Fruit fly (Drosophila melanogaster) whole organism, pupa: ENCODE data around the gene kat80.

Source experiments
- CG10348 ChIP-seq: fragments of 200-800 bp; sonication (Bioruptor generic); IDR thresholded peaks from 2 replicates; pipeline ENCODE4 v1.3.6; 2022; ENCODE audit warnings: missing biosample characterization, missing genetic modification characterization
- CG4496 ChIP-seq: fragments of 200-800 bp; sonication (Bioruptor generic); IDR thresholded peaks from 3 replicates; pipeline ENCODE4 v1.3.6; 2022; ENCODE audit warnings: missing biosample characterization, missing genetic modification characterization
- CG8301 ChIP-seq: fragments of 200-800 bp; sonication (Bioruptor generic); optimal IDR thresholded peaks from 2 replicates; lab custom pipeline; 2018; ENCODE audit warnings: missing biosample characterization, mild to moderate bottlenecking, missing genetic modification characterization
- CG9948 ChIP-seq: fragments of 200-800 bp; sonication (Bioruptor generic); optimal IDR thresholded peaks from 2 replicates; lab custom pipeline; 2018; ENCODE audit warnings: missing biosample characterization, mild to moderate bottlenecking, missing genetic modification characterization, moderate library complexity
- Ets98B ChIP-seq: fragments of 200-800 bp; sonication (Bioruptor generic); IDR thresholded peaks from 2 replicates; pipeline ENCODE4 v1.3.6; 2022; ENCODE audit warnings: missing biosample characterization, missing genetic modification characterization
- Snoo ChIP-seq: fragments of 200-800 bp; sonication (Bioruptor generic); optimal IDR thresholded peaks from 3 replicates; lab custom pipeline; 2017; ENCODE audit warnings: missing biosample characterization, mild to moderate bottlenecking, missing genetic modification characterization, inconsistent platforms

DNA sequence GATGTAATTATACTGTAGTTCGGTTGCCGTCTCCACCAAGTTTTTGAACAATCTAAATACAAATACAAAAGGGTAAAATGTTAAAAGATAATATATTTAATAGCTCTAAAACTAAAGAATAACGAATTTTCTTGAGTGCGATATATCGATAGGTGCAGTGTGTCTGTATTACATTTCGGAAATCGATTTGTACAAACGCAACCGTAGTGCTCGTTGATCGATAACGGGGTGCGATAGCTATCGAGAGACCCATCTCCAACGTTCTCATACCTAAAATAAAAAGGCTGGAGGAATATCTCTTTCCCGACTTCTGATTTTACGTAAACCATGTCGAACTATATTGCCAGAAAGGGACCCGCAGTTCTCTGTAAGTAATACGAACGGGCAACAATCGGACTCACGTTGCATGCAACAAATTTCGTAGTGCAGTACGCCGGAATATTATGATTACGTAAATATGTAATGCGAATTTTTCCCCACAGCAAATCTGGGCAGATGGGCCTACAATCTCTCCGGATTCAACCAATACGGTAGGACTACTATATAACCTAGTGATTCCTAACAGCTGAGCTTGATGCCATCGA, 10.2 kb upstream of the kat80 start, which contains the start of gene UQCR-14:
- no peak for TF ChIP-seq CG9948
- 0 out of 2 replicates have a peak, but pooled peaks have one; percentile 9 for TF ChIP-seq Ets98B (GFP tag; lab: Robert Waterston, UW)
- no peak for TF ChIP-seq Snoo
- TF ChIP-seq CG8301 (tag; lab: Kevin White, UChicago), result no peak
- no peak for TF ChIP-seq CG10348 (GFP tag; lab: Robert Waterston, UW)
- TF ChIP-seq CG4496, result no peak
